Worm (Caenorhabditis elegans) whole organism, midembryonic: Measurements from ENCODE around the gene oma-2.

Experiments
- T22C8.4 ChIP-seq: fragments of 200-800 bp; sonication (Bioruptor generic); IDR thresholded peaks from 2 replicates; pipeline ENCODE4 v1.3.6; 2022; ENCODE audit warnings: missing genetic modification characterization, missing compliant biosample characterization
- cog-1 ChIP-seq: sonication (generic microtip); optimal IDR thresholded peaks from 2 replicates; lab custom pipeline; 2016; ENCODE audit warnings: missing genetic modification characterization, missing compliant biosample characterization
- flt-1 ChIP-seq: fragments of 200-800 bp; sonication (Bioruptor generic); IDR thresholded peaks from 2 replicates; pipeline ENCODE4 v1.3.6; 2022; ENCODE audit warnings: missing genetic modification characterization, missing compliant biosample characterization
- klf-2 ChIP-seq: fragments of 200-800 bp; sonication (Bioruptor generic); conservative IDR thresholded peaks from 2 replicates; pipeline ENCODE4 v1.3.6; 2022; ENCODE audit warnings: missing genetic modification reagents, missing genetic modification characterization, missing compliant biosample characterization
- med-1 ChIP-seq: sonication (generic microtip); optimal IDR thresholded peaks from 2 replicates; lab custom pipeline; 2017; ENCODE audit warnings: missing genetic modification characterization, mild to moderate bottlenecking, missing compliant biosample characterization, antibody characterized with exemption, missing genetic modification reagents; ENCODE audit not compliant: insufficient read depth
- ref-1 ChIP-seq: fragments of 200-800 bp; sonication (Bioruptor generic); conservative IDR thresholded peaks from 2 replicates; pipeline ENCODE4 v1.3.6; 2022; ENCODE audit warnings: missing genetic modification reagents, missing genetic modification characterization, missing compliant biosample characterization
- tab-1 ChIP-seq: fragments of 200-800 bp; sonication (Bioruptor generic); IDR thresholded peaks from 2 replicates; pipeline ENCODE4 v1.3.6; 2022; ENCODE audit warnings: missing genetic modification characterization, missing compliant biosample characterization
- ztf-23 ChIP-seq: fragments of 200-800 bp; sonication (Bioruptor generic); IDR thresholded peaks from 2 replicates; pipeline ENCODE4 v1.3.6; 2022; ENCODE audit warnings: missing genetic modification reagents, missing genetic modification characterization, missing compliant biosample characterization
- ztf-29 ChIP-seq: fragments of 200-800 bp; sonication (Bioruptor generic); IDR thresholded peaks from 2 replicates; pipeline ENCODE4 v1.3.6; 2022; ENCODE audit warnings: missing genetic modification reagents, missing genetic modification characterization, missing compliant biosample characterization

ce11 chrV:8007460-8008292 is 21.6 kb upstream of the oma-2 start, which contains the start of gene Y97E10AR.3:
- no peak for TF ChIP-seq flt-1 (GFP tag; lab: Robert Waterston, UW)
- TF ChIP-seq tab-1, result no peak
- no peak for TF ChIP-seq med-1
- no peak for TF ChIP-seq ref-1 (GFP tag; lab: Robert Waterston, UW)
- no peak for TF ChIP-seq ztf-29 (GFP tag; lab: Robert Waterston, UW)
- no peak for TF ChIP-seq T22C8.4 (GFP tag; lab: Robert Waterston, UW)
- TF ChIP-seq klf-2 (GFP tag; lab: Robert Waterston, UW), result no peak
- TF ChIP-seq cog-1 (tag; lab: Kevin White, UChicago), result no peak
- TF ChIP-seq ztf-23 (GFP tag; lab: Robert Waterston, UW), result no peak
